Worm (Caenorhabditis elegans) whole organism, young adult: ENCODE results near the gene srh-286.

ENCODE experiments used
- B0261.1 ChIP-seq: sonication (generic microtip); optimal IDR thresholded peaks from 2 replicates; lab custom pipeline; 2016; ENCODE audit warnings: mild to moderate bottlenecking, missing genetic modification characterization, moderate library complexity, missing compliant biosample characterization
- B0336.3 ChIP-seq: fragments of 200-800 bp; sonication (Bioruptor generic); IDR thresholded peaks from 2 replicates; pipeline ENCODE4 v1.3.6; 2022; ENCODE audit warnings: missing genetic modification characterization, missing compliant biosample characterization
- F10E7.11 ChIP-seq: sonication (generic microtip); optimal IDR thresholded peaks from 2 replicates; lab custom pipeline; 2017; ENCODE audit warnings: mild to moderate bottlenecking, missing genetic modification characterization, moderate library complexity, missing compliant biosample characterization
- F49E8.2 ChIP-seq: sonication (generic microtip); optimal IDR thresholded peaks from 3 replicates; lab custom pipeline; 2017; ENCODE audit warnings: missing genetic modification characterization, mild to moderate bottlenecking, missing compliant biosample characterization, antibody characterized with exemption, moderate library complexity; ENCODE audit not compliant: insufficient read depth
- F52B5.7 ChIP-seq: sonication (generic microtip); optimal IDR thresholded peaks from 2 replicates; lab custom pipeline; 2016; ENCODE audit warnings: mild to moderate bottlenecking, missing genetic modification characterization, missing compliant biosample characterization
- F55B11.4 ChIP-seq: sonication (generic microtip); optimal IDR thresholded peaks from 2 replicates; lab custom pipeline; 2016; ENCODE audit warnings: missing compliant biosample characterization, missing genetic modification characterization, borderline replicate concordance; ENCODE audit not compliant: insufficient read depth
- K11D2.4 ChIP-seq: fragments of 200-800 bp; sonication (Bioruptor generic); IDR thresholded peaks from 2 replicates; pipeline ENCODE4 v1.3.6; 2022; ENCODE audit warnings: missing genetic modification reagents, missing genetic modification characterization, missing compliant biosample characterization
- T26A5.8 ChIP-seq: sonication (generic microtip); optimal IDR thresholded peaks from 2 replicates; lab custom pipeline; 2016; ENCODE audit warnings: missing genetic modification characterization, missing compliant biosample characterization
- Y53G8AR.9 ChIP-seq: fragments of 200-800 bp; sonication (Bioruptor generic); conservative IDR thresholded peaks from 2 replicates; pipeline ENCODE4 v1.3.6; 2022; ENCODE audit warnings: missing genetic modification reagents, missing genetic modification characterization, missing compliant biosample characterization
- Y56A3A.18 ChIP-seq: fragments of 200-800 bp; sonication (Bioruptor generic); IDR thresholded peaks from 2 replicates; pipeline ENCODE4 v1.3.6; 2022; ENCODE audit warnings: missing genetic modification reagents, missing genetic modification characterization, missing compliant biosample characterization
- Y67H2A.10 ChIP-seq: fragments of 200-800 bp; sonication (Bioruptor generic); conservative IDR thresholded peaks from 2 replicates; pipeline ENCODE4 v1.3.6; 2022; ENCODE audit warnings: missing genetic modification reagents, missing genetic modification characterization, missing compliant biosample characterization
- Y79H2A.3 ChIP-seq: fragments of 200-800 bp; sonication (Bioruptor generic); conservative IDR thresholded peaks from 2 replicates; pipeline ENCODE4 v1.3.6; 2022; ENCODE audit warnings: missing genetic modification reagents, missing genetic modification characterization, missing compliant biosample characterization
- ZK185.1 ChIP-seq: sonication (generic microtip); optimal IDR thresholded peaks from 2 replicates; lab custom pipeline; 2016; ENCODE audit warnings: mild to moderate bottlenecking, missing genetic modification characterization, missing compliant biosample characterization; ENCODE audit not compliant: poor library complexity, severe bottlenecking
- aptf-2 ChIP-seq: fragments of 200-800 bp; sonication (Bioruptor generic); conservative IDR thresholded peaks from 2 replicates; pipeline ENCODE4 v1.3.6; 2022; ENCODE audit warnings: missing genetic modification reagents, missing genetic modification characterization, missing compliant biosample characterization
- aptf-3 ChIP-seq: fragments of 200-800 bp; sonication (Bioruptor generic); IDR thresholded peaks from 2 replicates; pipeline ENCODE4 v1.3.6; 2022; ENCODE audit warnings: missing genetic modification characterization, missing compliant biosample characterization
- athp-1 ChIP-seq: sonication (generic microtip); optimal IDR thresholded peaks from 2 replicates; lab custom pipeline; 2017; ENCODE audit warnings: mild to moderate bottlenecking, missing genetic modification characterization, missing compliant biosample characterization
- bed-1 ChIP-seq: fragments of 200-800 bp; sonication (Bioruptor generic); IDR thresholded peaks from 2 replicates; pipeline ENCODE4 v1.3.6; 2022; ENCODE audit warnings: missing genetic modification reagents, missing genetic modification characterization, missing compliant biosample characterization
- bed-2 ChIP-seq: fragments of 200-800 bp; sonication (Bioruptor generic); IDR thresholded peaks from 2 replicates; pipeline ENCODE4 v1.3.6; 2022; ENCODE audit warnings: missing genetic modification reagents, missing genetic modification characterization, missing compliant biosample characterization
- cebp-2 ChIP-seq: fragments of 200-800 bp; sonication (Bioruptor generic); IDR thresholded peaks from 2 replicates; pipeline ENCODE4 v1.3.6; 2022; ENCODE audit warnings: missing genetic modification characterization, missing compliant biosample characterization
- ceh-27 ChIP-seq: fragments of 200-800 bp; sonication (Bioruptor generic); optimal IDR thresholded peaks from 2 replicates; lab custom pipeline; 2018; ENCODE audit warnings: mild to moderate bottlenecking, missing genetic modification characterization, moderate library complexity, missing compliant biosample characterization
- ceh-58 ChIP-seq: fragments of 200-800 bp; sonication (Bioruptor generic); IDR thresholded peaks from 2 replicates; pipeline ENCODE4 v1.3.6; 2022; ENCODE audit warnings: missing genetic modification characterization, missing compliant biosample characterization
- die-1 ChIP-seq: sonication (generic microtip); optimal IDR thresholded peaks from 2 replicates; lab custom pipeline; 2016; ENCODE audit warnings: missing genotype, mild to moderate bottlenecking, missing genetic modification characterization, missing compliant biosample characterization
- dpff-1 ChIP-seq: sonication (generic microtip); optimal IDR thresholded peaks from 2 replicates; lab custom pipeline; 2017; ENCODE audit warnings: mild to moderate bottlenecking, missing genetic modification characterization, missing compliant biosample characterization
- egl-18 ChIP-seq: fragments of 200-800 bp; sonication (Bioruptor generic); IDR thresholded peaks from 2 replicates; pipeline ENCODE4 v1.3.6; 2022; ENCODE audit warnings: missing genetic modification reagents, missing genetic modification characterization, missing compliant biosample characterization
- egrh-3 ChIP-seq: fragments of 200-800 bp; sonication (Bioruptor generic); IDR thresholded peaks from 2 replicates; pipeline ENCODE4 v1.3.6; 2022; ENCODE audit warnings: missing genetic modification reagents, missing genetic modification characterization, missing compliant biosample characterization
- let-526 ChIP-seq: fragments of 200-800 bp; sonication (Bioruptor generic); IDR thresholded peaks from 2 replicates; pipeline ENCODE4 v1.3.6; 2022; ENCODE audit warnings: missing genetic modification reagents, missing genetic modification characterization, missing compliant biosample characterization
- lin-26 ChIP-seq: fragments of 200-800 bp; sonication (Bioruptor generic); IDR thresholded peaks from 2 replicates; pipeline ENCODE4 v1.3.6; 2022; ENCODE audit warnings: missing genetic modification reagents, missing genetic modification characterization, missing compliant biosample characterization
- lin-35 ChIP-seq, 3 experiments: fragments of 150-350 bp in 2 of 3; sonication (generic microtip) in 1 of 3; optimal IDR thresholded peaks; 2 replicates each; lab custom pipeline; 2014 to 2018; ENCODE audit warnings: missing biosample characterization in 3 of 3, missing genetic modification characterization in 3 of 3, missing genetic modification reagents in 3 of 3
- lin-54 ChIP-seq: fragments of 200-800 bp; sonication (Bioruptor generic); optimal IDR thresholded peaks from 2 replicates; lab custom pipeline; 2018; ENCODE audit warnings: mild to moderate bottlenecking, missing genetic modification characterization, missing compliant biosample characterization
- lir-1 ChIP-seq: fragments of 200-800 bp; sonication (Bioruptor generic); conservative IDR thresholded peaks from 2 replicates; pipeline ENCODE4 v1.3.6; 2022; ENCODE audit warnings: missing genetic modification reagents, missing genetic modification characterization, missing compliant biosample characterization
- nhr-27 ChIP-seq: fragments of 200-800 bp; sonication (Bioruptor generic); optimal IDR thresholded peaks from 2 replicates; lab custom pipeline; 2018; ENCODE audit warnings: mild to moderate bottlenecking, missing genetic modification characterization, moderate library complexity, missing compliant biosample characterization
- nhr-80 ChIP-seq: sonication (generic microtip); optimal IDR thresholded peaks from 2 replicates; lab custom pipeline; 2016; ENCODE audit warnings: missing genetic modification characterization, missing compliant biosample characterization
- pbrm-1 ChIP-seq: fragments of 200-800 bp; sonication (Bioruptor generic); IDR thresholded peaks from 2 replicates; pipeline ENCODE4 v1.3.6; 2022; ENCODE audit warnings: missing genetic modification reagents, missing genetic modification characterization, missing compliant biosample characterization
- rpc-1 ChIP-seq, 2 experiments: fragments of 150-350 bp in 1 of 2; sonication (generic microtip) in 1 of 2; optimal IDR thresholded peaks; 2 replicates each; lab custom pipeline; 2014 to 2018; ENCODE audit warnings: missing biosample characterization in 1 of 2, missing genetic modification characterization in 1 of 2, missing genetic modification reagents in 1 of 2, missing genotype in 1 of 2
- snpc-1.1 ChIP-seq: sonication (generic microtip); optimal IDR thresholded peaks from 2 replicates; lab custom pipeline; 2017; ENCODE audit warnings: missing genetic modification characterization, mild to moderate bottlenecking, missing compliant biosample characterization, antibody characterized with exemption, moderate library complexity, missing genotype, missing genetic modification reagents; ENCODE audit not compliant: insufficient read depth
- snpc-3.4 ChIP-seq: sonication (generic microtip); optimal IDR thresholded peaks from 2 replicates; lab custom pipeline; 2017; ENCODE audit warnings: missing genetic modification characterization, mild to moderate bottlenecking, missing compliant biosample characterization, antibody characterized with exemption, moderate library complexity, missing genotype, missing genetic modification reagents
- tbp1 ChIP-seq: fragments of 200-800 bp; sonication (Bioruptor generic); optimal IDR thresholded peaks from 2 replicates; lab custom pipeline; 2018; ENCODE audit warnings: mild to moderate bottlenecking, missing genetic modification characterization, missing compliant biosample characterization
- unc-62 ChIP-seq: fragments of 150-350 bp; optimal IDR thresholded peaks from 2 replicates; lab custom pipeline; 2014; ENCODE audit warnings: missing biosample characterization, missing genetic modification reagents, missing genetic modification characterization
- zfh-2 ChIP-seq: fragments of 200-800 bp; sonication (Bioruptor generic); conservative IDR thresholded peaks from 2 replicates; pipeline ENCODE4 v1.3.6; 2022; ENCODE audit warnings: missing genetic modification reagents, missing genetic modification characterization, missing compliant biosample characterization
- zim-3 ChIP-seq: sonication (generic microtip); optimal IDR thresholded peaks from 2 replicates; lab custom pipeline; 2017; ENCODE audit warnings: mild to moderate bottlenecking, missing genetic modification characterization, moderate library complexity, missing compliant biosample characterization
- ztf-3 ChIP-seq: fragments of 200-800 bp; sonication (Bioruptor generic); optimal IDR thresholded peaks from 2 replicates; lab custom pipeline; 2018; ENCODE audit warnings: mild to moderate bottlenecking, missing genetic modification characterization, missing compliant biosample characterization

The srh-286 gene

ce11 chrV:17826325-17826724 lies 17.7 kb downstream of the srh-286 start:
- TF ChIP-seq B0261.1 (peak; percentile 47), rpc-1 (optimal IDR thresholded peaks at IDR 0.05; lab: Kevin White, UChicago) (peak; percentile 39), rpc-1 (tag; optimal IDR thresholded peaks at IDR 0.05; lab: Kevin White, UChicago) (peak; percentile 68), lin-26 (GFP tag; lab: Robert Waterston, UW) (peak; percentile 57; the same call in 1 of the 2 replicates), tbp1 (GFP tag; lab: Kevin White, UChicago) (peak; percentile 83)

DNA sequence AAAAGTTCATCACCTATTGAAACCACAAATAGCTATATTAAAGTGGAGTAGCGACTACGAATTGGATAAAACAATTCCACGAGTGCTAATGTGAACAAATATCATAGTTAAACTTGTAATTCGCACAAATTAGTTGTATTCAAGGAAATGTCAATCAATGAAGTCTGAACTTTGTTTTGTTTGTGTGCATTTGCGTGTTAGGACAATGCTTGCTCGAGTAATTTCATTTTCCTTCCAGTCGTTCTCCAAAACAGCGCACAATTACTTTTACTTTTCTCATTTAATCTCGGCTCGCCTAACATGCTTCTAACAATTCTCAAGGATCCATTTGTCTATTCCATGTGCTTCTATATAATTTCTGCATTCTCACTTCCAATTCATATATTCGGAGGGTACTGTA lies 19.4 kb downstream of the srh-286 start, which contains the start of gene srh-301:
Gene srh-301 (plus strand): TSS at position 301 of the 400 bp plus-strand sequence.
- TF ChIP-seq Y56A3A.18 (GFP tag; lab: Robert Waterston, UW): no peak
- TF ChIP-seq ceh-58 (GFP tag; lab: Robert Waterston, UW): no peak
- no peak for TF ChIP-seq cebp-2 (GFP tag; lab: Robert Waterston, UW)
- TF ChIP-seq lin-26 (GFP tag; lab: Robert Waterston, UW): no peak
- TF ChIP-seq F55B11.4: no peak
- no peak for TF ChIP-seq snpc-3.4 (tag; lab: Kevin White, UChicago)

DNA sequence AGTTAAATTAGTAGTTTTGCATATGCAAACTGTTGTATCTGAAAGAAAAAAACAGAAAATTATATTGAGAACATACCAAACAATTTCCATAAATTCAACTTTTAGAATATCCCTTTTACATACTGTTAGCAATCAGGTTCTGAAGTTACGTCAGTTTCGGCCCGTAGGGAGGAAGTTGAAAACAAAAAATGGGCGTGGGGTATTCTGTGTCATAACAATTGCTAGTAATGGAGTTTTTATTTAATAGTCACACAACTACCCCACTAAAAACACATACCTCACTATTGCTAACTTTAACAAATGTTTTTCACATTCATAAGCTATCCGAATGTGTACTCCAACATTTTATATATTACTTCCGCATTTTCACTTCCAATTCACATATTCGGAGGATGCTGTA lies 22.2 kb downstream of the srh-286 start, which contains the start of gene srh-300:
Gene srh-300 (plus strand): TSS at position 301 of the 400 bp plus-strand sequence.
- TF ChIP-seq dpff-1 (tag; lab: Kevin White, UChicago) (no peak), lir-1 (GFP tag; lab: Robert Waterston, UW) (no peak), Y67H2A.10 (no peak), nhr-27 (tag; lab: Kevin White, UChicago) (no peak), B0336.3 (no peak), ztf-3 (GFP tag; lab: Kevin White, UChicago) (no peak), bed-2 (no peak), unc-62 (GFP tag; lab: Kevin White, UChicago) (no peak), F10E7.11 (tag; lab: Kevin White, UChicago) (no peak), ceh-27 (GFP tag; lab: Kevin White, UChicago) (no peak), lin-35 (GFP tag; optimal IDR thresholded peaks at IDR 0.05; lab: Kevin White, UChicago) (no peak), athp-1 (tag; lab: Kevin White, UChicago) (no peak), ZK185.1 (tag; lab: Kevin White, UChicago) (no peak)

ce11 chrV:17819704-17820103 lies 24.3 kb downstream of the srh-286 start:
- no peak for TF ChIP-seq F10E7.11 (tag; lab: Kevin White, UChicago)
- no peak for TF ChIP-seq bed-1 (GFP tag; lab: Robert Waterston, UW)
- TF ChIP-seq F55B11.4: no peak
- TF ChIP-seq let-526 (GFP tag; lab: Robert Waterston, UW): no peak
- TF ChIP-seq zfh-2 (GFP tag; lab: Robert Waterston, UW): peak; percentile 80
- no peak for TF ChIP-seq aptf-3 (GFP tag; lab: Robert Waterston, UW)
- TF ChIP-seq pbrm-1 (GFP tag; lab: Robert Waterston, UW): 0 out of 2 replicates have a peak, but pooled peaks have one; percentile 33
- TF ChIP-seq egrh-3 (GFP tag; lab: Robert Waterston, UW): peak; percentile 45; the same call in 1 of the 2 replicates
- TF ChIP-seq egl-18 (GFP tag; lab: Robert Waterston, UW): no peak
- no peak for TF ChIP-seq cebp-2 (GFP tag; lab: Robert Waterston, UW)
- TF ChIP-seq rpc-1 (optimal IDR thresholded peaks at IDR 0.05; lab: Kevin White, UChicago): no peak
- no peak for TF ChIP-seq rpc-1 (tag; optimal IDR thresholded peaks at IDR 0.05; lab: Kevin White, UChicago)
- no peak for TF ChIP-seq lin-54
- no peak for TF ChIP-seq K11D2.4

DNA sequence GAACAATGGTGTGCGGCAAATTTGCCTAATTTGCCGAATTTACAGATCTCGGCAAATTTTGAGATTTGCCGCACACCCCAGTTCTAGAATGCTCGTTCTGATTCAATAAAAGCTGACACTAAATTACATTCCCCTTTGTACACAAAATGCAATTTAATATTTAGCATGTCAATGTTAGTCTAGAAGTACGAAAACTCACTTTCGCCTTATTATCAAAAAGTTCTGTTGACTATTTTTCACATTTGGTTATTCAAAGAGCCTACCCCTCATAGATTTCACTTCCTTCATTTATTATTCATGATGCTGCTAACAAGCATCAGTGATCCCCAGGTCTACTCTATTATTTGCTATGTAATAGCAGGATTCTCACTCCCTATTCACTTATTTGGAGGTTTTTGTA lies 25.4 kb downstream of the srh-286 start, which contains the start of gene srh-298:
Gene srh-298 (plus strand): TSS at position 301 of the 400 bp plus-strand sequence.
- TF ChIP-seq aptf-2 (no peak), ZK185.1 (tag; lab: Kevin White, UChicago) (no peak), F49E8.2 (no peak), bed-1 (GFP tag; lab: Robert Waterston, UW) (no peak), cebp-2 (GFP tag; lab: Robert Waterston, UW) (no peak), Y79H2A.3 (GFP tag; lab: Robert Waterston, UW) (no peak), snpc-1.1 (tag; lab: Kevin White, UChicago) (no peak), athp-1 (tag; lab: Kevin White, UChicago) (no peak), nhr-27 (tag; lab: Kevin White, UChicago) (no peak), Y53G8AR.9 (GFP tag; lab: Robert Waterston, UW) (no peak), F52B5.7 (tag; lab: Kevin White, UChicago) (no peak), nhr-80 (tag; lab: Kevin White, UChicago) (no peak), T26A5.8 (tag; lab: Kevin White, UChicago) (no peak), zim-3 (tag; lab: Kevin White, UChicago) (no peak), die-1 (no peak)
